Fruit fly (Drosophila melanogaster): ENCODE results near the gene LysE.

LysE gene

dm6 chr3L:1188936-1189659 lies 23.5 kb upstream of the LysE start, which contains the start of gene CG13912 (continued):
- TF ChIP-seq crol (GFP tag; IDR thresholded peaks at IDR 0.05), result no peak
- TF ChIP-seq insv (GFP tag; optimal IDR thresholded peaks at IDR 0.05), result no peak
- no peak for TF ChIP-seq trem (tag; optimal IDR thresholded peaks at IDR 0.05)
- TF ChIP-seq gsb-n (tag; optimal IDR thresholded peaks at IDR 0.05), result no peak
- no peak for TF ChIP-seq CG10321 (GFP tag; IDR thresholded peaks at IDR 0.05)
- no peak for TF ChIP-seq Mad (GFP tag; optimal IDR thresholded peaks at IDR 0.05)
- TF ChIP-seq lab (GFP tag; optimal IDR thresholded peaks at IDR 0.05), result peak; percentile 35
- TF ChIP-seq Bdp1 (GFP tag; optimal IDR thresholded peaks at IDR 0.05), result no peak
- TF ChIP-seq scrt (GFP tag; optimal IDR thresholded peaks at IDR 0.05), result no peak
- TF ChIP-seq CG9437 (GFP tag; optimal IDR thresholded peaks at IDR 0.05), result peak; percentile 86
- no peak for TF ChIP-seq row (GFP tag; IDR thresholded peaks at IDR 0.05)
- no peak for TF ChIP-seq dimm (GFP tag; IDR thresholded peaks at IDR 0.05)
- no peak for TF ChIP-seq CG3065 (GFP tag; optimal IDR thresholded peaks at IDR 0.05)
- peak; percentile 1 for TF ChIP-seq gfzf (GFP tag; optimal IDR thresholded peaks at IDR 0.05)
- TF ChIP-seq Vsx1 (GFP tag; optimal IDR thresholded peaks at IDR 0.05), result peak; percentile 18
- TF ChIP-seq vfl (GFP tag; optimal IDR thresholded peaks at IDR 0.05), result no peak
- peak; percentile 11 for TF ChIP-seq pzg (GFP tag; optimal IDR thresholded peaks at IDR 0.05)
- TF ChIP-seq bbx (GFP tag; IDR thresholded peaks at IDR 0.05; ENCODE audit: partially characterized antibody), result no peak
- no peak for TF ChIP-seq CG9215 (GFP tag; IDR thresholded peaks at IDR 0.05)
- no peak for TF ChIP-seq sima (GFP tag; optimal IDR thresholded peaks at IDR 0.05)
- TF ChIP-seq BtbVII (GFP tag; optimal IDR thresholded peaks at IDR 0.05), result peak; percentile 77
- TF ChIP-seq CG12659 (GFP tag; optimal IDR thresholded peaks at IDR 0.05), result peak; percentile 14
- TF ChIP-seq Myb (GFP tag; optimal IDR thresholded peaks at IDR 0.05), result peak; percentile 24
- TF ChIP-seq CG4360 (GFP tag; IDR thresholded peaks at IDR 0.05), result no peak
- peak; percentile 4 for TF ChIP-seq CG13624 (GFP tag; optimal IDR thresholded peaks at IDR 0.05)
- TF ChIP-seq vvl (GFP tag; IDR thresholded peaks at IDR 0.05), result no peak
- no peak for TF ChIP-seq CG11093 (GFP tag; IDR thresholded peaks at IDR 0.05)
- peak; percentile 96 for TF ChIP-seq CG15601 (tag; optimal IDR thresholded peaks at IDR 0.05)
- TF ChIP-seq CG14014 (GFP tag; IDR thresholded peaks at IDR 0.05), result 0 out of 2 replicates have a peak, but pooled peaks have one; percentile 8
- peak; percentile 96 for TF ChIP-seq exex (tag; optimal IDR thresholded peaks at IDR 0.05)
- peak; percentile 13 for TF ChIP-seq CG1603 (tag; optimal IDR thresholded peaks at IDR 0.05)
- no peak for TF ChIP-seq maf-S (GFP tag; optimal IDR thresholded peaks at IDR 0.05)
- TF ChIP-seq sim (GFP tag; IDR thresholded peaks at IDR 0.05), result no peak
- TF ChIP-seq amos (GFP tag; IDR thresholded peaks at IDR 0.05; ENCODE audit: partially characterized antibody), result peak; percentile 48; the same call in 1 of the 2 replicates
- TF ChIP-seq Fer1 (GFP tag; optimal IDR thresholded peaks at IDR 0.05), result no peak
- TF ChIP-seq ci (GFP tag; IDR thresholded peaks at IDR 0.05), result peak; percentile 43
- peak; percentile 86 for TF ChIP-seq CTCF (GFP tag; optimal IDR thresholded peaks at IDR 0.05)
- peak; percentile 18 for TF ChIP-seq CG17385 (GFP tag; optimal IDR thresholded peaks at IDR 0.05)
- peak; percentile 15 to 29 for TF ChIP-seq Trl (optimal IDR thresholded peaks at IDR 0.05)
- no peak for TF ChIP-seq Trl (GFP tag; optimal IDR thresholded peaks at IDR 0.05)
- TF ChIP-seq CG12219 (GFP tag; optimal IDR thresholded peaks at IDR 0.05), result peak; percentile 35
- no peak for TF ChIP-seq Fer3 (tag; optimal IDR thresholded peaks at IDR 0.05)
- peak; percentile 44 for TF ChIP-seq kay (GFP tag; optimal IDR thresholded peaks at IDR 0.05)
- TF ChIP-seq sug (tag; optimal IDR thresholded peaks at IDR 0.05), result peak; percentile 92
- peak; percentile 64 for TF ChIP-seq kni (GFP tag; optimal IDR thresholded peaks at IDR 0.05)
- TF ChIP-seq sob (GFP tag; IDR thresholded peaks at IDR 0.05), result peak; percentile 24; the same call in 1 of the 2 replicates
- TF ChIP-seq CG3163 (GFP tag; optimal IDR thresholded peaks at IDR 0.05), result no peak
- no peak for TF ChIP-seq Sox102F (GFP tag; optimal IDR thresholded peaks at IDR 0.05)
- TF ChIP-seq CG11398 (GFP tag; optimal IDR thresholded peaks at IDR 0.05), result no peak
- TF ChIP-seq klu (GFP tag; IDR thresholded peaks at IDR 0.05), result no peak
- peak; percentile 76 for TF ChIP-seq CG42726 (GFP tag; IDR thresholded peaks at IDR 0.05; ENCODE audit: partially characterized antibody)
